Fruit fly (Drosophila melanogaster) S2 (cell line): ENCODE results near the gene CG42692.

Experiments used
- CG8478 ChIP-seq: fragments of >200 bp; optimal IDR thresholded peaks from 2 replicates; lab custom pipeline; 2018
- CTCF ChIP-seq, 2 experiments: fragments of >200 bp; optimal IDR thresholded peaks; 2 replicates each; lab custom pipeline; 2018

The CG42692 gene

DNA sequence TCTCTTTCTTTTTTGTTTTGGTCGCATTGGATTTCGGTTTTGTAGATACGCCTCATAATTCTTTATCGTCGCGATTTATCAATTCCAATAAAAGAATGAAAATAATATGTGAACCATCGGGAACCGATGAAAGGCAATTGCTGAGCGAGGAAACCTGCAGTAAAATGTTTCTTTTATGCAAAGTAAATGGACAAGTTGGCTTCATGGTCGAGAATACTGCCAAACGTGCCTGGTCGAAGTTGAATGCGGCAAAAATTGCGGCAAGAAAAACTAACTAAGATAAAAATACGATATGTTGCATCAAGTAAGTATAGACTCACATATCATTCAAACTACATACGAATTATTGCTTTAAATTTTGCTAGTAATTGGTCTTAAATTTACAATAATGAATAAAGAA lies at the start of gene CG42692:
Gene CG42692 (plus strand): TSS at position 301 of the 400 bp plus-strand sequence.
- TF ChIP-seq CTCF (optimal IDR thresholded peaks at IDR 0.05; lab: Kevin White, UChicago) (no peak), CG8478 (lab: Kevin White, UChicago) (no peak)

dm6 chr2L:13960399-13960798 lies 47.5 kb upstream of the CG42692 start:
- TF ChIP-seq CTCF (optimal IDR thresholded peaks at IDR 0.05; lab: Kevin White, UChicago), result no peak
- no peak for TF ChIP-seq CG8478 (lab: Kevin White, UChicago)

DNA sequence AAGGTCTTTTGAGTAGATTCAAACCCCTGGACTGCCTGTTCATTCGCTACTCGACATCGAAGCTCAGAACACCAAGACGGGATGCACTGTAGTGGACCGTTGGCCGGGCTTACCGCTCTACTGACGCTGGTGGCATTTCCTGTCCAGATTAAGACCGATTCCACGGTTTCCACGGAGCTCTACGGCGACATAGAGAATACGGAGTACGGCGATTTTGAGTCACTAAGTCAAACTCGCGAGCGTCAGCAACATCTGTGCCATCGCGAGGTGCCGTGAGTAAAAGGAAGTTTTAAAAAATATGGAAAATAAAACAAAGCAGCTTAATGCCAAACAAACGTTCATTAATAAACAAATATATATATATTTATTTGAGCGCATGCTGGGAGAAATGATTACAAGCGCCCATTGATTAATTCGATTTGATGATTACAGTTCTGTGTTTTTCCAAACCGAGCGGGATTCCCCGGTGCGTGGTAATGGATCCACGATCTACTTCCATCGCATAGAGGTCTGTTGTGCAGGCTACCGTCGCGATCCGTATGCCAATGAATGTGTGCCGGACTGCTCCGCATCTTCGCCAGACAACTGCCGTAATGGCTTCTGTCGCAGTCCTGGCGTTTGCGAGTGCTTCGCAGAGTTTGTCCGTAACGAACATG lies 44.3 kb upstream of the CG42692 start, which contains the start of gene NimB1:
Gene NimB1 (plus strand): TSS at position 41 of the 656 bp plus-strand sequence.
- TF ChIP-seq CG8478 (lab: Kevin White, UChicago) (no peak), CTCF (optimal IDR thresholded peaks at IDR 0.05; lab: Kevin White, UChicago) (no peak)

DNA sequence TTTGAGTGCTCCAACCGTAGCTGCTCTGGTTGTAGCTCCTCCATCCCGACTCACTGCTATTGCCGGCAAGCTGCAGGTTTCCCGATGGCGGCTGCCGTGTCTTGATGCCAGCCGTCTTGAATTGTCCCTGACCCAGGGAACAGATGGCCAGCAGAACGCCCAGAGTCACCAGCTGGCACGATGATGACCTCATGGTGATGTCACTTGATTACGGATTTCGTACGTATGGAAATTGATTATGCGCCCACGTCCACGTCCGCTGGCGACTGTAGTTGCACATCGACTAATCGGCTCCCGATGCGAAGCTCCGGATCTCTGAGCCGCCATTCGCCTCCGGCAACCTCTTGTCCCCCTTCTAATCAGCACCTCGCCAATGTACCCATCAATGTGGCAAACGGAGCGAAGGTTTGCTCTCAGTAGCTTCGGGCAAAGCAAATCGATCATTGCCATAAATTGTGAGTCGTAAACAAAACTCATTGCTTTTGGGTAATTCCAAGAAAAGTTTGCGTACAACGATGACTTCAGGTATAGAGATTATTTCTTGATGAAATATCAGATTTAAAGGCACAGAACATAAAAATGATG lies 41.1 kb upstream of the CG42692 start, which contains the start of gene NimB2:
Gene NimB2 (minus strand): TSS at position 287 of the 585 bp plus-strand sequence.
- TF ChIP-seq CG8478 (lab: Kevin White, UChicago) (no peak), CTCF (optimal IDR thresholded peaks at IDR 0.05; lab: Kevin White, UChicago) (no peak)

dm6 chr2L:13967846-13968350 lies 40.0 kb upstream of the CG42692 start, which contains the start of gene NimB3:
NimB3 (minus strand) TSS chr2L:13967985.
- TF ChIP-seq CG8478 (lab: Kevin White, UChicago) (no peak), CTCF (optimal IDR thresholded peaks at IDR 0.05; lab: Kevin White, UChicago) (no peak)

DNA sequence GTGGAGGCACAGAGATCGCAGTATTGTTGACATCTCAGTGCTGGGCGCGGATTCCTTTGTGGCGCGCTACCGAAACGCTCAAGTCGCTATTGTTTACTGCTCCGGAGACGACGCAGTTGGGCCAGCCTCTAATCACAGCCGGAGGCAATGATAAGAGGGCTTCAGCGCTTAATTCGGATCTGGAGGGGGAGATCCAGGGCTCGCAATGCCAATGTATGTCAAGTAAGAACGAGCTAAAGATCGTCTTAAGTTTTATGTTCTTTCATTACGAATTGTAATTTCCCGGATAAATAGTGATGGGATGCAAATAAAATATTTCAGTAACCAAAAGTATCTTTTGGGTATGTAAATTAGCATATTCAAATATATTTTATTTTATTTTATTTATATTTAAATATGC lies 38.0 kb upstream of the CG42692 start, which contains the start of the genes NimB4 and NimB5:
Gene NimB4 (minus strand): TSS at position 101 of the 400 bp plus-strand sequence.
Gene NimB5 (plus strand): TSS at position 302 of the 400 bp plus-strand sequence.
- TF ChIP-seq CTCF (optimal IDR thresholded peaks at IDR 0.05; lab: Kevin White, UChicago) (no peak), CG8478 (lab: Kevin White, UChicago) (no peak)

DNA sequence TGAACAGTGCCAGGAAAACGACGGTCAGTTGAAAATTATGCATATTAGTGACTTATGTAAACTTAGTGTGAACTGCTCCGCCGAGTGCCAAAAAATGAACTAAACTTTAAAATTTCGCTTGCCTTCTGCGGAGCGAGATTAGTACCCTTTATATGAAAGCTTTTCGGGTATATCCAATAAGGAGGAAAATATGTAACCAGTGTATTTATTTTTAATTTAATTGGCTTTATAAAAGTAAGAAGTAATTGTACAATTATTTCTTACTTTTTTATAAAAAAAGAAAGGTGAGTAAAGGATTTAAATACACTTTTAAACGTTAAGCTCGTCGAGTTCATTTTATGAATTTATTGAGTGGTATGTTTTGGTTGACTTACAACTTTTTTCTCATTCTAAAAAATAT lies 35.1 kb upstream of the CG42692 start, which contains the start of gene He:
Gene He (minus strand): TSS at position 101 of the 400 bp plus-strand sequence.
- TF ChIP-seq CTCF (optimal IDR thresholded peaks at IDR 0.05; lab: Kevin White, UChicago), result no peak
- no peak for TF ChIP-seq CG8478 (lab: Kevin White, UChicago)

DNA sequence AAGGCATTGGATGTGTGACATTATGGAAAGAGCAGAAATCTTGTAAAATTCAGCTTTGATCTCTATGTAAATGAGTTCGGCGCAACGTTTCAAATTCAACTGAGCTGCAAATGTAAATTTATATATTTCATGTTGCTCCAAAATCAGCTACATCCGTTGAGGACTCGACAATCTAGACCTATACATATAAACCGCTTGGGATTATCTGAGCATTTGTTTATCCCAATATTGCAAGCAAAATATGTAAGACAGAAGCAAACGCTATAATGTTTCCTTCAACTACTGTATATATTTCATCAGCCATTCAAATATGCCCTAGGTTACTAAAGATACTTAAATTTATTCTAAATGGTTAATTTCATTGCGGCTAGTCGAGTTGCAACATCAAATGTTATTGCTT lies 31.2 kb upstream of the CG42692 start, which contains the start of gene NimC1:
Gene NimC1 (minus strand): TSS at position 101 of the 400 bp plus-strand sequence.
- no peak for TF ChIP-seq CG8478 (lab: Kevin White, UChicago)
- TF ChIP-seq CTCF (optimal IDR thresholded peaks at IDR 0.05; lab: Kevin White, UChicago), result no peak

DNA sequence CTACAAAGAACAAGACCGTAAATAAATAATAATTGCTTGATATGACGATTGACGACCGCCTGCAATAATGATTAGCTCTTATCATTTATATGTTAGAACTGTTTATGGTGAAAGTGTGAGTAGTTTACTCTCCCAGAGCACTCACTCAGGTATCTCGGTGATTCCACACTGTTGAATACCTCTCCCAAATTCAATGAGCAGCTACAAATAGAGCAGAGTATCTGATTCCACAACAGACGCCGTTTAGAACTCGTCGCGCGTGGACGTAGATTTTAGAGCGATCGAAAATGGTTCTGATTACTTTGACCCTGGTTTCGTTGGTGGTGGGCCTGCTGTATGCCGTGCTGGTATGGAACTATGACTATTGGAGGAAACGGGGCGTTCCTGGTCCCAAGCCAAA lies 30.8 kb upstream of the CG42692 start, which contains the start of gene Cyp28a5:
Gene Cyp28a5 (plus strand): TSS at position 230 of the 400 bp plus-strand sequence.
- TF ChIP-seq CTCF (optimal IDR thresholded peaks at IDR 0.05; lab: Kevin White, UChicago) (no peak), CG8478 (lab: Kevin White, UChicago) (no peak)

DNA sequence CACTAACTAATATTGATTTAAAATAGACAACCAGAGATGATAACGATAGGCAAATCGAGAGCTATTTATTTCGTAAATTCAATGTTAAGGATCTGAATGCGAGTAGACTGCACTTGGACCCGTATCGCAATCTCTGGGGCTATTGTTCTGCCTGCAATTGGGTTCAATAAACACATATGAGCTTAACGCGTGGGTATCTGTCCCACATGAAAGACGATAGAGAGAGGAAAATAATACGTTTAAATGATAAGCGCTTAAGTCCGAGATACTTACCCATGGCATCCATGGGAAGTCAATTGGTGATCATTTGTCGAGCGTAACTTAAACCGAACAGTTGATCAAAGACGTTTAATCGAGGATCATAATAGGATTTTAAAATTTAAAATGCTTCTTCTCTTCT lies 28.1 kb upstream of the CG42692 start, which contains the start of gene NimC2:
Gene NimC2 (plus strand): TSS at position 301 of the 400 bp plus-strand sequence.
- TF ChIP-seq CTCF (optimal IDR thresholded peaks at IDR 0.05; lab: Kevin White, UChicago) (no peak), CG8478 (lab: Kevin White, UChicago) (no peak)

- TF ChIP-seq CTCF (optimal IDR thresholded peaks at IDR 0.05; lab: Kevin White, UChicago) (no peak), CG8478 (lab: Kevin White, UChicago) (no peak)
Observed at dm6 chr2L:13998952-13999351, 8.9 kb upstream of the CG42692 start.

dm6 chr2L:14001078-14001477 lies 6.8 kb upstream of the CG42692 start, which contains the start of gene rk:
rk (minus strand) TSS chr2L:14001248.
- TF ChIP-seq CTCF (optimal IDR thresholded peaks at IDR 0.05; lab: Kevin White, UChicago) (no peak), CG8478 (lab: Kevin White, UChicago) (no peak)

DNA sequence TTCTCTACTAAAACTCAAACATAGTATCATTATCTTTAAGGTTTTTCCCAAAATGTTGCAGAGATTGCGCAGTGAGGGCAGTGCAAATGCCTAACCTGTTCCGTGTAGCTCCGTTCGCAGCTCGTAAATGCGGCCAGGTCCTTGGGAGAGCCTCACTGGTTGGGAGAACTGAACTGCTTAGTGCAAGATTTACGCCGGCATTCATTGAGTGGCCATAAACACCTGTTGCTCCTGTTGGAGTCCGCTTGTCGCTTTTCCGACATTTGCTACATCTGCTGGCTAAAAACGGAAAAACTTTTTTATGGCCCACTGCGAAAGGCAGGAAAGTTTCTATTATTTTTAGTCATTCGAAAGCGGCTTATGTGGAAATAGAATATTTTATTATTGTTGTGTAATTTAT lies 6.0 kb upstream of the CG42692 start:
- TF ChIP-seq CG8478 (lab: Kevin White, UChicago), result no peak
- TF ChIP-seq CTCF (optimal IDR thresholded peaks at IDR 0.05; lab: Kevin White, UChicago), result no peak

dm6 chr2L:14010410-14010809 lies 2.5 kb downstream of the CG42692 start:
- no peak for TF ChIP-seq CTCF (optimal IDR thresholded peaks at IDR 0.05; lab: Kevin White, UChicago)
- TF ChIP-seq CG8478 (lab: Kevin White, UChicago), result no peak
